Worm (Caenorhabditis elegans): ENCODE measurements around the gene ZK686.6.

The ZK686.6 gene

DNA sequence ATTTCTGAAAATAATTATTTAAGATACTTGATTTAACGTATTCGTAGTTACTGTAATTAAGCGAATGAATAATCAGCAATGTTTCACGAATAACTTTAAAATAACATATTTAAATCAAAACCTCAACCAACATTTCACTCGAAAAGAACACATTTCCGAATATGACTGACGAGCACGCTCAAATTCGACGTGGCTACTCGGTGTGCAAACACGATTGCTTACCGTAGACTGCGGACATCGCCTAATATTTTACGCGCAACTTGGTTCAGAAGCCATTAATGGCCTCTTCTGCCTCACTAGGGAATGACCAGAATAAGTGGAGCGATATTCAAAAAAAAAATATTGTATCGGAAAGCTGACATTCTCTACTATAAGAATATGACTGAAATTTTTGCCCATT, 2.8 kb downstream of the ZK686.6 start, which contains the start of gene snu-23:
Gene snu-23, minus strand, starts transcription at position 156 of the 400 bp plus-strand sequence.
- TF ChIP-seq lim-7 (GFP tag; IDR thresholded peaks at IDR 0.05): no peak
- TF ChIP-seq lsy-2 (tag; optimal IDR thresholded peaks at IDR 0.05): peak; percentile 54 to 96
- TF ChIP-seq dpl-1 (GFP tag; optimal IDR thresholded peaks at IDR 0.05): peak; percentile 23
- peak; percentile 10 for TF ChIP-seq T20F7.1 (GFP tag; optimal IDR thresholded peaks at IDR 0.05)
- peak; percentile 13 for TF ChIP-seq hlh-30 (tag; optimal IDR thresholded peaks at IDR 0.05; ENCODE audit: insufficient read depth)
- TF ChIP-seq nhr-28 (tag; optimal IDR thresholded peaks at IDR 0.05): peak; percentile 28
- TF ChIP-seq mes-2 (tag; optimal IDR thresholded peaks at IDR 0.05; ENCODE audit: poor library complexity, severe bottlenecking): peak; percentile 64
- TF ChIP-seq lin-15B (tag; optimal IDR thresholded peaks at IDR 0.05): no peak

DNA sequence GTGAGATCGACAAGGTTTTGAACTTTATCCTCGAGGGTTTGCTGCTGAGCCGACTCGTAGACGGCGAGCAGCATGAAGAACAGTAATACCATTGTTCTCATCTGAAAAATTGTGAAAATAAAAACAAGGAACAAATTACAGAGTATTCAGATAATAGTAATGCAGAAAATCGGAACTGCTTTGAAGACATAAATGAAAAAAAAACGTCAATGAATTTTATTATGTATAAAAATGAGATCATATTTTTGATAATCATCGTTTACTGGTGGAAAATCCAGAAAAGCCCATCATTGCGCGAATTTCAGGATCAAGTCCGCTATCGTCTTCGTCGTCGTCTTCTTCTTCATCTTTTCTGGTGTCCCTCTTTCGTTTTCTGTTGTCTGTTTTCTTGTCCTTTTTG, 3.8 kb downstream of the ZK686.6 start, which contains the start of gene ZK686.3:
Gene ZK686.3, minus strand, starts transcription at position 101 of the 400 bp plus-strand sequence.
- TF ChIP-seq egl-43 (GFP tag; IDR thresholded peaks at IDR 0.05) (no peak), ces-1 (GFP tag; optimal IDR thresholded peaks at IDR 0.05) (no peak), spr-3 (GFP tag; optimal IDR thresholded peaks at IDR 0.05) (no peak), F10B5.3 (tag; optimal IDR thresholded peaks at IDR 0.05) (no peak), nhr-25 (tag; optimal IDR thresholded peaks at IDR 0.05; ENCODE audit: borderline replicate concordance, insufficient read depth) (no peak), hlh-11 (tag; optimal IDR thresholded peaks at IDR 0.05) (no peak), daf-19 (GFP tag; conservative IDR thresholded peaks at IDR 0.05) (no peak), ama-1 (optimal IDR thresholded peaks at IDR 0.05) (no peak), F37D6.2 (tag; optimal IDR thresholded peaks at IDR 0.05) (no peak), sdz-12 (GFP tag; optimal IDR thresholded peaks at IDR 0.05) (no peak), Y105C5A.15 (GFP tag; IDR thresholded peaks at IDR 0.05) (no peak)

DNA sequence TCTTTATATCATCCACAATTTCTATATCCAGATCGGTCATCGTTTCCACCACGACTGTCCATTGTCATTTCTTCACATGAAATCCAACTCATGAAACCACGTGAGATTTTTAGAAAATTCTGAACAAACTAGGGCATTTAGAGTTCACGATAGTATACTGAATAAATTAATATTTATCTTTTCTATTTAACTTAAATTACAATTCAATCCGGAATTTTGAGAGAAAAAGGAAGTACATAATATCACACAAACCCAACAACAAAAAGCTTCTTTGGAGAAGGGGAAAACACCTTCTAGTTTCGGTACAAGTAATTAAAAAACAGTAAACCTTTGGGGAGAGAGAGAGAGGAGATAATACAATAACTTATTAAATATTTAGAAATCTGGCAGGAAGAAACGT, 5.4 kb downstream of the ZK686.6 start, which contains the start of gene ZK686.5:
Gene ZK686.5, minus strand, starts transcription at position 101 of the 400 bp plus-strand sequence.
- no peak for TF ChIP-seq egl-27 (tag; optimal IDR thresholded peaks at IDR 0.05)
- no peak for TF ChIP-seq unc-39 (tag; optimal IDR thresholded peaks at IDR 0.05)
- no peak for TF ChIP-seq unc-62 (GFP tag; optimal IDR thresholded peaks at IDR 0.05 in 1 of 2)
- TF ChIP-seq unc-62 (tag; optimal IDR thresholded peaks at IDR 0.05): no peak
- no peak for TF ChIP-seq Y75B8A.6 (GFP tag; IDR thresholded peaks at IDR 0.05)
- no peak for TF ChIP-seq sdz-12 (GFP tag; optimal IDR thresholded peaks at IDR 0.05)

DNA sequence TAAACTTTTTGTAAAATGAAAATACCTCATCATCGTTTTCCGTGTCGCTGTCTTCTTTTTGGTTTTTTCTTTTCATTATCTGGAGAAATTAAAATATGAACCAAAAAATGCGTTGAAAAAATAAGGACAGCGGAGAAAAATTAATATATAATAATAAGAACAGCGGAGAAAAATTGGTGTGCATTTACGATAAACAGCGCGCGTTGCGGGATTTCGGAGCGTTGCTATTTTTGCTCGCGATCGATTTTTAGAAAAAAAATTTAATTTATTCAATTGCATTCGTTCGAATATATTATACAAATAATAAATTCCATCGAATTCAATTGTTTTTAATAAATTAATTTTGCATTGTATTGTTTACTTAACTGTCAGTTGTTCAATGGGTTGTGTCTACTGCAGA, 6.8 kb downstream of the ZK686.6 start, which contains the start of gene ZK686.2:
Gene ZK686.2, minus strand, starts transcription at position 79 of the 400 bp plus-strand sequence.
- TF ChIP-seq mes-2 (tag; optimal IDR thresholded peaks at IDR 0.05; ENCODE audit: poor library complexity, severe bottlenecking) (peak; percentile 67), lsy-2 (tag; optimal IDR thresholded peaks at IDR 0.05) (peak in 1 of 2 experiments; percentile 73), snpc-4 (tag; optimal IDR thresholded peaks at IDR 0.05) (no peak), Y48G9A.11 (GFP tag; IDR thresholded peaks at IDR 0.05) (peak; percentile 93), T20F7.1 (GFP tag; optimal IDR thresholded peaks at IDR 0.05) (peak; percentile 93), rbr-2 (tag; optimal IDR thresholded peaks at IDR 0.05) (peak; percentile 2), daf-16 (GFP tag; optimal IDR thresholded peaks at IDR 0.05) (no peak), daf-16 (tag; optimal IDR thresholded peaks at IDR 0.05) (peak; percentile 13), tag-97 (GFP tag; IDR thresholded peaks at IDR 0.05) (no peak), dpl-1 (GFP tag; optimal IDR thresholded peaks at IDR 0.05) (peak; percentile 19), hlh-30 (tag; optimal IDR thresholded peaks at IDR 0.05; ENCODE audit: insufficient read depth) (peak; percentile 1), R02D3.7 (tag; optimal IDR thresholded peaks at IDR 0.05) (peak; percentile 60), fkh-10 (GFP tag; optimal IDR thresholded peaks at IDR 0.05) (no peak)

DNA sequence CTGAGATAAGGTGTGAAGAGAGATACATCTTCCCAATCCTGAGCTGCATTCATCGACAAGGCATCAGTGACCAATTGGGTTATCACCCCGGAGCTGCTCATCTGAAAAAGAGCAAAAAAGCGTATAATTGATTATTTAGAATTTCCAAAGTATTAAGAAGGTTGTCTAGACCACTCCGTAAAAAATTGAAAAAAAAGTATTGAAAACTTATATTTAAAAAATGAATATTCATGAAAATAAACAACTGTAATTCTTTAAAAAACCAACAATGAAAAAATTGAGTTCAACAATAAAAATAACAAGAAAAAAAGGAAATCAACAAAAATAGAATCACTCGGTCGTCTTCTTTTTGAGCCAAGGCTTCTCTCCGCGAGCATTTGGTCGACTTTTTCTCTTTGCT, 9.3 kb downstream of the ZK686.6 start, which contains the start of gene mtx-2:
Gene mtx-2, minus strand, starts transcription at position 101 of the 400 bp plus-strand sequence.
- TF ChIP-seq nhr-76 (tag; optimal IDR thresholded peaks at IDR 0.05): no peak
- TF ChIP-seq lin-1 (GFP tag; IDR thresholded peaks at IDR 0.05): no peak
- TF ChIP-seq spr-3 (GFP tag; optimal IDR thresholded peaks at IDR 0.05): no peak
- TF ChIP-seq spr-1 (tag; optimal IDR thresholded peaks at IDR 0.05): no peak
- TF ChIP-seq ZK337.2 (GFP tag; IDR thresholded peaks at IDR 0.05): no peak
- no peak for TF ChIP-seq ces-1 (GFP tag; optimal IDR thresholded peaks at IDR 0.05)
- no peak for TF ChIP-seq nhr-6 (tag; optimal IDR thresholded peaks at IDR 0.05)
- TF ChIP-seq lin-29 (GFP tag; IDR thresholded peaks at IDR 0.05): no peak
- no peak for TF ChIP-seq R02D3.7 (tag; optimal IDR thresholded peaks at IDR 0.05)
- no peak for TF ChIP-seq T20F7.1 (GFP tag; optimal IDR thresholded peaks at IDR 0.05)
- TF ChIP-seq dpl-1 (GFP tag; optimal IDR thresholded peaks at IDR 0.05): no peak
- TF ChIP-seq nhr-237 (tag; optimal IDR thresholded peaks at IDR 0.05): no peak
- TF ChIP-seq ztf-7 (tag; optimal IDR thresholded peaks at IDR 0.05): no peak
- no peak for TF ChIP-seq ZK546.5 (tag; optimal IDR thresholded peaks at IDR 0.05)
- TF ChIP-seq duxl-1 (tag; optimal IDR thresholded peaks at IDR 0.05; ENCODE audit: poor library complexity): no peak
- TF ChIP-seq gei-8 (GFP tag; optimal IDR thresholded peaks at IDR 0.05): no peak

Data from whole organism, L4 larva.